Fruit fly (Drosophila melanogaster): ENCODE measurements around the gene Kyat.

DNA sequence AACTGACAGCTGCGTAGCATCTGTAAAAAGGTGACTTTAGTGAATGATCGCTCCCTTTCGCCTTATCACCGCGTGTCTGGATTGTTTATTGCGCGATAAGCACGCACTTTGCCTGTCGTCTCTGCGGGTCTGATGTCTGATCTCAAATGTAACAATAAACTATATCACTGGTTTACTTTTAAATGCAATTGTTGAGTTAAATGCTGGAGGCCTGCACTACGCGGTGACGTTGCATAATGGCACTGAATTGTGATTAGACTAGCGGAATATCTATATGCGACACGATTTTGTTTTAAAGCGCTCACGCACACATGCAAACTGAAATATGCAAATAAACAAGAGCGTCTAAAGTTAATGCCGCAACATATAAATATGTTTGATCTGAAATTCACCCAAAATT is 493 bp downstream of the Kyat start:
- TF ChIP-seq CG14655 (GFP tag; optimal IDR thresholded peaks at IDR 0.05) (no peak), Pif1A (GFP tag; optimal IDR thresholded peaks at IDR 0.05) (no peak)

Measured in whole organism, pupa.